Worm (Caenorhabditis elegans): ENCODE measurements around the gene cisd-1.

Gene cisd-1

ce11 chrII:11453025-11453424 is 16.4 kb downstream of the cisd-1 start, which contains the start of gene rsp-1 (continued):
- TF ChIP-seq attf-3 (GFP tag; conservative IDR thresholded peaks at IDR 0.05) (peak; percentile 79), C06A6.2 (GFP tag; conservative IDR thresholded peaks at IDR 0.05) (peak; percentile 45; the same call in 1 of the 2 replicates), ceh-100 (GFP tag; IDR thresholded peaks at IDR 0.05) (peak; percentile 78), let-526 (GFP tag; IDR thresholded peaks at IDR 0.05) (peak; percentile 79), snpc-1.3 (tag; optimal IDR thresholded peaks at IDR 0.05; ENCODE audit: insufficient read depth) (peak; percentile 72), ztf-18 (tag; optimal IDR thresholded peaks at IDR 0.05) (peak; percentile 99), nhr-80 (tag; optimal IDR thresholded peaks at IDR 0.05) (peak; percentile 95), Y79H2A.3 (GFP tag; conservative IDR thresholded peaks at IDR 0.05) (no peak), ztf-26 (tag; optimal IDR thresholded peaks at IDR 0.05) (peak; percentile 71), rec-8 (tag; optimal IDR thresholded peaks at IDR 0.05) (no peak), T07F8.4 (tag; optimal IDR thresholded peaks at IDR 0.05) (no peak), zfh-2 (GFP tag; conservative IDR thresholded peaks at IDR 0.05) (peak; percentile 74), F52B5.7 (tag; optimal IDR thresholded peaks at IDR 0.05) (peak; percentile 16), ekl-4 (GFP tag; IDR thresholded peaks at IDR 0.05) (peak; percentile 94), D2030.7 (GFP tag; IDR thresholded peaks at IDR 0.05) (peak; percentile 77), ceh-91 (GFP tag; IDR thresholded peaks at IDR 0.05) (peak; percentile 73), let-607 (tag; optimal IDR thresholded peaks at IDR 0.05) (peak; percentile 54 to 73), ceh-79 (tag; optimal IDR thresholded peaks at IDR 0.05) (no peak), dpl-1 (GFP tag; optimal IDR thresholded peaks at IDR 0.05) (peak; percentile 56), hmg-1.2 (GFP tag; IDR thresholded peaks at IDR 0.05) (peak; percentile 61), Y67H2A.10 (GFP tag; conservative IDR thresholded peaks at IDR 0.05) (peak; percentile 81), dox-1 (GFP tag; IDR thresholded peaks at IDR 0.05) (peak; percentile 95), pbrm-1 (GFP tag; IDR thresholded peaks at IDR 0.05) (peak; percentile 91), aptf-3 (GFP tag; IDR thresholded peaks at IDR 0.05) (no peak), atf-7 (tag; optimal IDR thresholded peaks at IDR 0.05) (peak; percentile 66), F33H1.4 (GFP tag; IDR thresholded peaks at IDR 0.05) (peak; percentile 76), hsf-1 (GFP tag; IDR thresholded peaks at IDR 0.05) (peak; percentile 12; the same call in 1 of the 2 replicates), snpc-1.1 (tag; optimal IDR thresholded peaks at IDR 0.05; ENCODE audit: insufficient read depth) (peak; percentile 42), sdz-38 (tag; optimal IDR thresholded peaks at IDR 0.05) (no peak), madf-8 (GFP tag; conservative IDR thresholded peaks at IDR 0.05) (peak; percentile 57), cebp-1 (GFP tag; IDR thresholded peaks at IDR 0.05) (peak; percentile 52), cebp-1 (tag; optimal IDR thresholded peaks at IDR 0.05) (peak; percentile 89), ets-4 (GFP tag; optimal IDR thresholded peaks at IDR 0.05) (peak; percentile 40), attf-5 (GFP tag; optimal IDR thresholded peaks at IDR 0.05) (peak; percentile 98), Y56A3A.18 (GFP tag; IDR thresholded peaks at IDR 0.05) (0 out of 2 replicates have a peak, but pooled peaks have one; percentile 49), rcor-1 (GFP tag; IDR thresholded peaks at IDR 0.05) (peak; percentile 88), aptf-2 (GFP tag; conservative IDR thresholded peaks at IDR 0.05) (no peak), F55B11.4 (tag; optimal IDR thresholded peaks at IDR 0.05; ENCODE audit: borderline replicate concordance, insufficient read depth) (no peak), Y53G8AR.9 (GFP tag; conservative IDR thresholded peaks at IDR 0.05) (peak; percentile 93), mel-28 (tag; optimal IDR thresholded peaks at IDR 0.05; ENCODE audit: borderline replicate concordance) (no peak), B0035.1 (tag; optimal IDR thresholded peaks at IDR 0.05) (peak; percentile 14), lin-40 (tag; optimal IDR thresholded peaks at IDR 0.05) (peak; percentile 88), lsl-1 (GFP tag; optimal IDR thresholded peaks at IDR 0.05) (peak; percentile 79), ztf-22 (GFP tag; optimal IDR thresholded peaks at IDR 0.05) (no peak), K12H6.12 (tag; optimal IDR thresholded peaks at IDR 0.05) (peak; percentile 80), repo-1 (tag; optimal IDR thresholded peaks at IDR 0.05) (peak; percentile 69), die-1 (tag; optimal IDR thresholded peaks at IDR 0.05) (peak; percentile 11), dpff-1 (tag; optimal IDR thresholded peaks at IDR 0.05) (no peak)

Data from whole organism, young adult.